Worm (Caenorhabditis elegans) whole organism, L4 larva: ENCODE measurements around the gene pqn-16.

Experiments
- R02D3.7 ChIP-seq: fragments of 150-350 bp; sonication (generic microtip); optimal IDR thresholded peaks from 3 replicates; lab custom pipeline; 2014; ENCODE audit warnings: missing biosample characterization, missing genetic modification characterization
- T20F7.1 ChIP-seq: fragments of 200-800 bp; sonication (Bioruptor generic); optimal IDR thresholded peaks from 2 replicates; lab custom pipeline; 2018; ENCODE audit warnings: mild to moderate bottlenecking, missing genetic modification characterization, missing compliant biosample characterization
- T26A8.4 ChIP-seq: fragments of 200-800 bp; sonication (Bioruptor generic); IDR thresholded peaks from 2 replicates; pipeline ENCODE4 v1.3.6; 2022; ENCODE audit warnings: missing genetic modification characterization, missing compliant biosample characterization
- Y105C5A.15 ChIP-seq: fragments of 200-800 bp; sonication (Bioruptor generic); IDR thresholded peaks from 2 replicates; pipeline ENCODE4 v1.3.6; 2022; ENCODE audit warnings: missing genetic modification characterization, missing compliant biosample characterization
- Y48G9A.11 ChIP-seq: fragments of 200-800 bp; sonication (Bioruptor generic); IDR thresholded peaks from 2 replicates; pipeline ENCODE4 v1.3.6; 2022; ENCODE audit warnings: missing genetic modification reagents, missing genetic modification characterization, missing compliant biosample characterization
- Y5F2A.4 ChIP-seq: fragments of 200-800 bp; sonication (Bioruptor generic); optimal IDR thresholded peaks from 2 replicates; lab custom pipeline; 2018; ENCODE audit warnings: mild to moderate bottlenecking, missing genetic modification characterization, missing compliant biosample characterization
- ZK337.2 ChIP-seq: fragments of 200-800 bp; sonication (Bioruptor generic); IDR thresholded peaks from 2 replicates; pipeline ENCODE4 v1.3.6; 2022; ENCODE audit warnings: missing genetic modification reagents, missing genetic modification characterization, missing compliant biosample characterization
- ZK546.5 ChIP-seq, 2 experiments: sonication (generic microtip); optimal IDR thresholded peaks; 2 replicates each; lab custom pipeline; 2017; ENCODE audit warnings: missing biosample characterization in 2 of 2, missing genetic modification characterization in 2 of 2
- ceh-20 ChIP-seq: fragments of 200-800 bp; sonication (Bioruptor generic); IDR thresholded peaks from 2 replicates; pipeline ENCODE4 v1.3.6; 2022; ENCODE audit warnings: missing genetic modification reagents, missing genetic modification characterization, missing compliant biosample characterization
- ceh-28 ChIP-seq: fragments of 150-350 bp; optimal IDR thresholded peaks from 2 replicates; lab custom pipeline; 2014; ENCODE audit warnings: missing biosample characterization, missing genetic modification reagents, missing genetic modification characterization
- ceh-32 ChIP-seq: sonication (generic microtip); optimal IDR thresholded peaks from 2 replicates; lab custom pipeline; 2016; ENCODE audit warnings: mild to moderate bottlenecking, missing genetic modification characterization, missing compliant biosample characterization; ENCODE audit not compliant: poor library complexity
- ces-1 ChIP-seq: fragments of 150-350 bp; sonication (generic microtip); optimal IDR thresholded peaks from 4 replicates; lab custom pipeline; 2014; ENCODE audit warnings: missing biosample characterization, missing genetic modification reagents, missing genetic modification characterization
- daf-19 ChIP-seq: fragments of 200-800 bp; sonication (Bioruptor generic); conservative IDR thresholded peaks from 2 replicates; pipeline ENCODE4 v1.3.6; 2022; ENCODE audit warnings: missing genetic modification characterization, missing compliant biosample characterization
- dmd-6 ChIP-seq: fragments of 200-800 bp; sonication (Bioruptor generic); IDR thresholded peaks from 2 replicates; pipeline ENCODE4 v1.3.6; 2022; ENCODE audit warnings: missing genetic modification reagents, missing genetic modification characterization, missing compliant biosample characterization
- dmd-8 ChIP-seq: fragments of 200-800 bp; sonication (Bioruptor generic); IDR thresholded peaks from 2 replicates; pipeline ENCODE4 v1.3.6; 2022; ENCODE audit warnings: missing genetic modification characterization, missing compliant biosample characterization
- dmd-9 ChIP-seq: fragments of 200-800 bp; sonication (Bioruptor generic); IDR thresholded peaks from 2 replicates; pipeline ENCODE4 v1.3.6; 2022; ENCODE audit warnings: missing genetic modification reagents, missing genetic modification characterization, missing compliant biosample characterization
- dpl-1 ChIP-seq: fragments of 150-350 bp; optimal IDR thresholded peaks from 2 replicates; lab custom pipeline; 2014; ENCODE audit warnings: missing biosample characterization, missing genetic modification reagents, missing genetic modification characterization
- dve-1 ChIP-seq: sonication (generic microtip); optimal IDR thresholded peaks from 2 replicates; lab custom pipeline; 2017; ENCODE audit warnings: antibody characterized with exemption, mild to moderate bottlenecking, missing genetic modification characterization, missing compliant biosample characterization; ENCODE audit not compliant: insufficient read depth
- egl-27 ChIP-seq: sonication (generic microtip); optimal IDR thresholded peaks from 3 replicates; lab custom pipeline; 2017; ENCODE audit warnings: missing biosample characterization, missing genetic modification reagents, missing genetic modification characterization
- egl-43 ChIP-seq: fragments of 200-800 bp; sonication (Bioruptor generic); IDR thresholded peaks from 2 replicates; pipeline ENCODE4 v1.3.6; 2022; ENCODE audit warnings: missing genetic modification reagents, missing genetic modification characterization, missing compliant biosample characterization
- fos-1 ChIP-seq: fragments of 150-350 bp; optimal IDR thresholded peaks from 2 replicates; lab custom pipeline; 2014; ENCODE audit warnings: missing biosample characterization, missing genetic modification characterization
- hif-1 ChIP-seq, 2 experiments: sonication (generic microtip); optimal IDR thresholded peaks; 2 replicates each; lab custom pipeline; 2016 to 2017; ENCODE audit warnings: missing compliant biosample characterization in 2 of 2, missing genetic modification characterization in 2 of 2, missing genetic modification reagents in 2 of 2, missing genotype in 2 of 2, mild to moderate bottlenecking in 1 of 2
- hlh-11 ChIP-seq: fragments of 200-800 bp; sonication (Bioruptor generic); optimal IDR thresholded peaks from 2 replicates; lab custom pipeline; 2018; ENCODE audit warnings: mild to moderate bottlenecking, missing genetic modification characterization, missing compliant biosample characterization
- hmg-1.1 ChIP-seq: fragments of 200-800 bp; sonication (Bioruptor generic); IDR thresholded peaks from 2 replicates; pipeline ENCODE4 v1.3.6; 2022; ENCODE audit warnings: missing genetic modification reagents, missing genetic modification characterization, missing compliant biosample characterization
- jun-1 ChIP-seq: fragments of 150-350 bp; optimal IDR thresholded peaks from 2 replicates; lab custom pipeline; 2014; ENCODE audit warnings: missing biosample characterization, missing genetic modification reagents, missing genetic modification characterization
- lim-7 ChIP-seq: fragments of 200-800 bp; sonication (Bioruptor generic); IDR thresholded peaks from 2 replicates; pipeline ENCODE4 v1.3.6; 2022; ENCODE audit warnings: missing genetic modification characterization, missing compliant biosample characterization
- lin-1 ChIP-seq: fragments of 200-800 bp; sonication (Bioruptor generic); IDR thresholded peaks from 2 replicates; pipeline ENCODE4 v1.3.6; 2022; ENCODE audit warnings: missing genetic modification reagents, missing genetic modification characterization, missing compliant biosample characterization
- lin-15B ChIP-seq: fragments of 150-350 bp; sonication (generic microtip); optimal IDR thresholded peaks from 3 replicates; lab custom pipeline; 2014; ENCODE audit warnings: missing biosample characterization, missing genetic modification characterization
- lin-38 ChIP-seq: fragments of 200-800 bp; sonication (Bioruptor generic); IDR thresholded peaks from 2 replicates; pipeline ENCODE4 v1.3.6; 2022; ENCODE audit warnings: missing genetic modification reagents, missing genetic modification characterization, missing compliant biosample characterization
- lir-3 ChIP-seq: sonication (generic microtip); optimal IDR thresholded peaks from 2 replicates; lab custom pipeline; 2016; ENCODE audit warnings: mild to moderate bottlenecking, missing genetic modification characterization, missing compliant biosample characterization
- madf-9 ChIP-seq: fragments of 200-800 bp; sonication (Bioruptor generic); conservative IDR thresholded peaks from 2 replicates; pipeline ENCODE4 v1.3.6; 2022; ENCODE audit warnings: missing genetic modification reagents, missing genetic modification characterization, missing compliant biosample characterization
- mdt-29 ChIP-seq: fragments of 200-800 bp; sonication (Bioruptor generic); IDR thresholded peaks from 2 replicates; pipeline ENCODE4 v1.3.6; 2022; ENCODE audit warnings: missing genetic modification reagents, missing genetic modification characterization, missing compliant biosample characterization
- mes-2 ChIP-seq: sonication (generic microtip); optimal IDR thresholded peaks from 2 replicates; lab custom pipeline; 2016; ENCODE audit warnings: missing genotype, mild to moderate bottlenecking, missing genetic modification characterization, missing compliant biosample characterization; ENCODE audit not compliant: poor library complexity, severe bottlenecking
- nhr-102 ChIP-seq: sonication (generic microtip); optimal IDR thresholded peaks from 2 replicates; lab custom pipeline; 2016; ENCODE audit warnings: mild to moderate bottlenecking, missing genetic modification characterization, moderate library complexity, missing compliant biosample characterization
- nhr-11 ChIP-seq: fragments of 150-350 bp; optimal IDR thresholded peaks from 2 replicates; lab custom pipeline; 2014; ENCODE audit warnings: missing biosample characterization, missing genetic modification characterization
- nhr-41 ChIP-seq: fragments of 200-800 bp; sonication (Bioruptor generic); IDR thresholded peaks from 2 replicates; pipeline ENCODE4 v1.3.6; 2022; ENCODE audit warnings: missing genetic modification reagents, missing genetic modification characterization, missing compliant biosample characterization
- nhr-48 ChIP-seq: sonication (generic microtip); optimal IDR thresholded peaks from 2 replicates; lab custom pipeline; 2016; ENCODE audit warnings: mild to moderate bottlenecking, missing genetic modification characterization, missing compliant biosample characterization
- nhr-6 ChIP-seq: fragments of 150-350 bp; optimal IDR thresholded peaks from 2 replicates; lab custom pipeline; 2014; ENCODE audit warnings: missing biosample characterization, missing genetic modification characterization
- nhr-77 ChIP-seq: fragments of 150-350 bp; optimal IDR thresholded peaks from 2 replicates; lab custom pipeline; 2014; ENCODE audit warnings: missing biosample characterization, missing genetic modification characterization
- php-3 ChIP-seq: fragments of 200-800 bp; sonication (Bioruptor generic); IDR thresholded peaks from 2 replicates; pipeline ENCODE4 v1.3.6; 2022; ENCODE audit warnings: missing genetic modification reagents, missing genetic modification characterization, missing compliant biosample characterization
- rbr-2 ChIP-seq: sonication (generic microtip); optimal IDR thresholded peaks from 2 replicates; lab custom pipeline; 2016; ENCODE audit warnings: missing genotype, missing genetic modification characterization, missing compliant biosample characterization
- saeg-2 ChIP-seq: fragments of 200-800 bp; sonication (Bioruptor generic); IDR thresholded peaks from 2 replicates; pipeline ENCODE4 v1.3.6; 2022; ENCODE audit warnings: missing genetic modification reagents, missing genetic modification characterization, missing compliant biosample characterization
- set-16 ChIP-seq: fragments of 200-800 bp; sonication (Bioruptor generic); IDR thresholded peaks from 2 replicates; pipeline ENCODE4 v1.3.6; 2022; ENCODE audit warnings: missing genetic modification reagents, missing genetic modification characterization, missing compliant biosample characterization
- skn-1 ChIP-seq: fragments of 150-350 bp; optimal IDR thresholded peaks from 2 replicates; lab custom pipeline; 2014; ENCODE audit warnings: missing biosample characterization, missing genetic modification characterization
- snpc-1.2 ChIP-seq: fragments of 200-800 bp; sonication (Bioruptor generic); IDR thresholded peaks from 2 replicates; pipeline ENCODE4 v1.3.6; 2022; ENCODE audit warnings: missing genetic modification reagents, missing genetic modification characterization, missing compliant biosample characterization
- spr-1 ChIP-seq: sonication (generic microtip); optimal IDR thresholded peaks from 2 replicates; lab custom pipeline; 2016; ENCODE audit warnings: mild to moderate bottlenecking, missing genetic modification characterization, missing compliant biosample characterization
- tra-1 ChIP-seq: fragments of 200-800 bp; sonication (Bioruptor generic); IDR thresholded peaks from 2 replicates; pipeline ENCODE4 v1.3.6; 2022; ENCODE audit warnings: missing genetic modification reagents, missing genetic modification characterization, missing compliant biosample characterization
- unc-39 ChIP-seq: sonication (generic microtip); optimal IDR thresholded peaks from 2 replicates; lab custom pipeline; 2017; ENCODE audit warnings: missing biosample characterization, missing genetic modification characterization
- zfp-2 ChIP-seq: sonication (generic microtip); optimal IDR thresholded peaks from 2 replicates; lab custom pipeline; 2016; ENCODE audit warnings: mild to moderate bottlenecking, missing genetic modification characterization, missing compliant biosample characterization
- zfp-3 ChIP-seq: fragments of 200-800 bp; sonication (Bioruptor generic); conservative IDR thresholded peaks from 2 replicates; pipeline ENCODE4 v1.3.6; 2022; ENCODE audit warnings: missing genetic modification reagents, missing genetic modification characterization, missing compliant biosample characterization
- zip-2 ChIP-seq: fragments of 150-350 bp; optimal IDR thresholded peaks from 2 replicates; lab custom pipeline; 2014; ENCODE audit warnings: missing biosample characterization, missing genetic modification characterization

Gene pqn-16

DNA sequence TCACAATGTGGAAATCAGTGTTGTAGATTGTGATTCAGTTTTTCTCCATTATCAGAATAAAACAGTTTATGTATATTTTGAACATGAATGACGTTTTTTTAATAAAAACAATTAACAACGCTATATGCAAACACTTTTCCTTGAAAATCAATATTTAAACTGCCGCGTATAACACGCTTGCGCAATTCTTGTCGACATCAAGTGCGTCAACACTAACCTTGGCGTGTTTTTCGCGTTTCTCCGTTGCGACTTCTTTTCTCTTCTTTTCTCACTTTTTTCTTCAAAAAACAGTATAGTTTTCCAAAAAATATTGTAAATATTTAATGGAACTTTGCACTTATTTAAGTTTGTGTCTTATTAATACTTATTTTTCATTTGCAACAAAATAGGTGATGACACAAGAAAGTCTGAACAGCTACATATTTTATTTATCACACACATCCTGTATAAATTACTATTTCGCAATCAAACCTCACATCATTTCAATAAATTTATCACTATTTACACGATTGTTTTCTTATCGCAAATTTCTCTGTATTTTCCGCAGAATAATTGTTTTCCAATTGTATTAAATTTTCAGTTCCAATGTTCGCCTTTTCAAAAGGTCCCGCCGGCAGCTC, 1.4 kb downstream of the pqn-16 start, which contains the start of gene spas-1 (continued):
- TF ChIP-seq nhr-11 (peak; percentile 74), ceh-28 (tag; lab: Kevin White, UChicago) (no peak), zfp-2 (tag; lab: Kevin White, UChicago) (peak; percentile 37), dpl-1 (GFP tag; lab: Kevin White, UChicago) (peak; percentile 97), jun-1 (tag; lab: Kevin White, UChicago) (peak; percentile 44), dmd-9 (no peak), dmd-6 (GFP tag; lab: Robert Waterston, UW) (peak; percentile 57), unc-39 (no peak), saeg-2 (GFP tag; lab: Robert Waterston, UW) (no peak), rbr-2 (tag; lab: Kevin White, UChicago) (peak; percentile 86), lin-38 (GFP tag; lab: Robert Waterston, UW) (no peak), Y5F2A.4 (GFP tag; lab: Kevin White, UChicago) (no peak), snpc-1.2 (GFP tag; lab: Robert Waterston, UW) (no peak), dmd-8 (no peak), hlh-11 (tag; lab: Kevin White, UChicago) (peak; percentile 80), php-3 (GFP tag; lab: Robert Waterston, UW) (no peak), T20F7.1 (GFP tag; lab: Kevin White, UChicago) (peak; percentile 87), T26A8.4 (GFP tag; lab: Robert Waterston, UW) (peak; percentile 88), dve-1 (tag; lab: Kevin White, UChicago) (peak; percentile 94), ceh-20 (GFP tag; lab: Robert Waterston, UW) (no peak), mdt-29 (GFP tag; lab: Robert Waterston, UW) (no peak), ces-1 (GFP tag; lab: Kevin White, UChicago) (no peak), hmg-1.1 (GFP tag; lab: Robert Waterston, UW) (peak; percentile 65), nhr-102 (tag; lab: Kevin White, UChicago) (peak; percentile 92), nhr-41 (no peak), nhr-77 (tag; lab: Kevin White, UChicago) (peak; percentile 92), nhr-6 (tag; lab: Kevin White, UChicago) (peak; percentile 83), ZK546.5 (tag; optimal IDR thresholded peaks at IDR 0.05; lab: Kevin White, UChicago) (no peak), hif-1 (tag; optimal IDR thresholded peaks at IDR 0.05; lab: Kevin White, UChicago) (peak in 1 of 2 experiments; percentile 51), fos-1 (tag; lab: Kevin White, UChicago) (peak; percentile 26), madf-9 (no peak), ceh-32 (tag; lab: Kevin White, UChicago) (no peak), lin-1 (GFP tag; lab: Robert Waterston, UW) (no peak), mes-2 (tag; lab: Kevin White, UChicago) (peak; percentile 89), daf-19 (GFP tag; lab: Robert Waterston, UW) (no peak), set-16 (GFP tag; lab: Robert Waterston, UW) (no peak), skn-1 (no peak), Y105C5A.15 (GFP tag; lab: Robert Waterston, UW) (no peak), zip-2 (tag; lab: Kevin White, UChicago) (peak; percentile 54), tra-1 (GFP tag; lab: Robert Waterston, UW) (no peak), lim-7 (no peak), spr-1 (tag; lab: Kevin White, UChicago) (peak; percentile 51), egl-43 (GFP tag; lab: Robert Waterston, UW) (no peak), R02D3.7 (tag; lab: Kevin White, UChicago) (no peak), lir-3 (tag; lab: Kevin White, UChicago) (no peak), Y48G9A.11 (no peak), nhr-48 (tag; lab: Kevin White, UChicago) (peak; percentile 74), lin-15B (tag; lab: Kevin White, UChicago) (no peak), egl-27 (no peak), zfp-3 (GFP tag; lab: Robert Waterston, UW) (0 out of 2 replicates have a peak, but pooled peaks have one; percentile 19), ZK337.2 (GFP tag; lab: Robert Waterston, UW) (no peak)
